Worm (Caenorhabditis elegans) whole organism, midembryonic: ENCODE results near the gene C07G3.10.

ENCODE experiments used
- T22C8.4 ChIP-seq: fragments of 200-800 bp; sonication (Bioruptor generic); IDR thresholded peaks from 2 replicates; pipeline ENCODE4 v1.3.6; 2022; ENCODE audit warnings: missing genetic modification characterization, missing compliant biosample characterization
- cog-1 ChIP-seq: sonication (generic microtip); optimal IDR thresholded peaks from 2 replicates; lab custom pipeline; 2016; ENCODE audit warnings: missing genetic modification characterization, missing compliant biosample characterization
- flt-1 ChIP-seq: fragments of 200-800 bp; sonication (Bioruptor generic); IDR thresholded peaks from 2 replicates; pipeline ENCODE4 v1.3.6; 2022; ENCODE audit warnings: missing genetic modification characterization, missing compliant biosample characterization
- klf-2 ChIP-seq: fragments of 200-800 bp; sonication (Bioruptor generic); conservative IDR thresholded peaks from 2 replicates; pipeline ENCODE4 v1.3.6; 2022; ENCODE audit warnings: missing genetic modification reagents, missing genetic modification characterization, missing compliant biosample characterization
- med-1 ChIP-seq: sonication (generic microtip); optimal IDR thresholded peaks from 2 replicates; lab custom pipeline; 2017; ENCODE audit warnings: missing genetic modification characterization, mild to moderate bottlenecking, missing compliant biosample characterization, antibody characterized with exemption, missing genetic modification reagents; ENCODE audit not compliant: insufficient read depth
- ref-1 ChIP-seq: fragments of 200-800 bp; sonication (Bioruptor generic); conservative IDR thresholded peaks from 2 replicates; pipeline ENCODE4 v1.3.6; 2022; ENCODE audit warnings: missing genetic modification reagents, missing genetic modification characterization, missing compliant biosample characterization
- tab-1 ChIP-seq: fragments of 200-800 bp; sonication (Bioruptor generic); IDR thresholded peaks from 2 replicates; pipeline ENCODE4 v1.3.6; 2022; ENCODE audit warnings: missing genetic modification characterization, missing compliant biosample characterization
- ztf-23 ChIP-seq: fragments of 200-800 bp; sonication (Bioruptor generic); IDR thresholded peaks from 2 replicates; pipeline ENCODE4 v1.3.6; 2022; ENCODE audit warnings: missing genetic modification reagents, missing genetic modification characterization, missing compliant biosample characterization
- ztf-29 ChIP-seq: fragments of 200-800 bp; sonication (Bioruptor generic); IDR thresholded peaks from 2 replicates; pipeline ENCODE4 v1.3.6; 2022; ENCODE audit warnings: missing genetic modification reagents, missing genetic modification characterization, missing compliant biosample characterization

C07G3.10 gene

ce11 chrV:3470782-3471181, 31.3 kb upstream of the C07G3.10 start, which contains the start of gene srbc-29:
Gene srbc-29, minus strand, starts transcription at chrV:3470882.
- TF ChIP-seq klf-2 (GFP tag; lab: Robert Waterston, UW) = no peak
- TF ChIP-seq ref-1 (GFP tag; lab: Robert Waterston, UW) = no peak
- no peak for TF ChIP-seq cog-1 (tag; lab: Kevin White, UChicago)
- TF ChIP-seq ztf-29 (GFP tag; lab: Robert Waterston, UW) = no peak
- no peak for TF ChIP-seq tab-1
- TF ChIP-seq med-1 (GFP tag; lab: Kevin White, UChicago) = no peak
- no peak for TF ChIP-seq ztf-23
- TF ChIP-seq T22C8.4 (GFP tag; lab: Robert Waterston, UW) = no peak
- no peak for TF ChIP-seq flt-1 (GFP tag; lab: Robert Waterston, UW)

- TF ChIP-seq ztf-23 = no peak
- no peak for TF ChIP-seq tab-1
- no peak for TF ChIP-seq ztf-29 (GFP tag; lab: Robert Waterston, UW)
- TF ChIP-seq T22C8.4 (GFP tag; lab: Robert Waterston, UW) = no peak
- TF ChIP-seq ref-1 (GFP tag; lab: Robert Waterston, UW) = no peak
- TF ChIP-seq flt-1 (GFP tag; lab: Robert Waterston, UW) = no peak
- no peak for TF ChIP-seq med-1 (GFP tag; lab: Kevin White, UChicago)
Observed at ce11 chrV:3475021-3475420, 27.1 kb upstream of the C07G3.10 start, which contains the start of gene oac-2. Gene oac-2, minus strand, starts transcription at chrV:3475121.

- TF ChIP-seq flt-1 (GFP tag; lab: Robert Waterston, UW) (no peak), T22C8.4 (GFP tag; lab: Robert Waterston, UW) (no peak), ref-1 (GFP tag; lab: Robert Waterston, UW) (no peak), ztf-29 (GFP tag; lab: Robert Waterston, UW) (no peak)
Observed at ce11 chrV:3476228-3476627, 25.9 kb upstream of the C07G3.10 start.

ce11 chrV:3477496-3477895, 24.6 kb upstream of the C07G3.10 start, which contains the start of gene srbc-31:
Gene srbc-31, minus strand, starts transcription at chrV:3477596.
- TF ChIP-seq tab-1 (no peak), klf-2 (GFP tag; lab: Robert Waterston, UW) (no peak), flt-1 (GFP tag; lab: Robert Waterston, UW) (no peak), med-1 (GFP tag; lab: Kevin White, UChicago) (no peak), ref-1 (GFP tag; lab: Robert Waterston, UW) (no peak), ztf-23 (no peak), T22C8.4 (GFP tag; lab: Robert Waterston, UW) (no peak), cog-1 (tag; lab: Kevin White, UChicago) (no peak), ztf-29 (GFP tag; lab: Robert Waterston, UW) (no peak)

- no peak for TF ChIP-seq ref-1 (GFP tag; lab: Robert Waterston, UW)
- TF ChIP-seq ztf-29 (GFP tag; lab: Robert Waterston, UW) = no peak
- no peak for TF ChIP-seq T22C8.4 (GFP tag; lab: Robert Waterston, UW)
- TF ChIP-seq tab-1 = no peak
- TF ChIP-seq med-1 (GFP tag; lab: Kevin White, UChicago) = no peak
Observed at ce11 chrV:3480346-3480745, 21.8 kb upstream of the C07G3.10 start, which contains the start of gene srbc-30. Gene srbc-30, minus strand, starts transcription at chrV:3480446.

ce11 chrV:3482550-3483002, 19.5 kb upstream of the C07G3.10 start, which contains the start of gene lys-7:
Gene lys-7, minus strand, starts transcription at chrV:3482600.
- TF ChIP-seq ztf-23 = no peak
- TF ChIP-seq ref-1 (GFP tag; lab: Robert Waterston, UW) = no peak
- TF ChIP-seq flt-1 (GFP tag; lab: Robert Waterston, UW) = no peak
- no peak for TF ChIP-seq tab-1
- no peak for TF ChIP-seq cog-1 (tag; lab: Kevin White, UChicago)
- TF ChIP-seq klf-2 (GFP tag; lab: Robert Waterston, UW) = no peak
- TF ChIP-seq ztf-29 (GFP tag; lab: Robert Waterston, UW) = no peak
- no peak for TF ChIP-seq T22C8.4 (GFP tag; lab: Robert Waterston, UW)
- TF ChIP-seq med-1 (GFP tag; lab: Kevin White, UChicago) = no peak

ce11 chrV:3484702-3485101, 17.4 kb upstream of the C07G3.10 start, which contains the start of gene srbc-33:
Gene srbc-33, minus strand, starts transcription at chrV:3484802.
- TF ChIP-seq flt-1 (GFP tag; lab: Robert Waterston, UW) (no peak), klf-2 (GFP tag; lab: Robert Waterston, UW) (no peak), med-1 (GFP tag; lab: Kevin White, UChicago) (no peak), T22C8.4 (GFP tag; lab: Robert Waterston, UW) (no peak), ztf-29 (GFP tag; lab: Robert Waterston, UW) (no peak), ref-1 (GFP tag; lab: Robert Waterston, UW) (no peak), cog-1 (tag; lab: Kevin White, UChicago) (no peak), ztf-23 (no peak), tab-1 (no peak)

ce11 chrV:3486857-3487256, 15.2 kb upstream of the C07G3.10 start, which contains the start of gene srbc-32:
Gene srbc-32, minus strand, starts transcription at chrV:3486957.
- TF ChIP-seq tab-1 = no peak
- no peak for TF ChIP-seq ref-1 (GFP tag; lab: Robert Waterston, UW)
- TF ChIP-seq ztf-23 = no peak
- no peak for TF ChIP-seq cog-1 (tag; lab: Kevin White, UChicago)
- TF ChIP-seq T22C8.4 (GFP tag; lab: Robert Waterston, UW) = no peak
- no peak for TF ChIP-seq flt-1 (GFP tag; lab: Robert Waterston, UW)

- no peak for TF ChIP-seq flt-1 (GFP tag; lab: Robert Waterston, UW)
- no peak for TF ChIP-seq ref-1 (GFP tag; lab: Robert Waterston, UW)
- no peak for TF ChIP-seq tab-1
- no peak for TF ChIP-seq cog-1 (tag; lab: Kevin White, UChicago)
- no peak for TF ChIP-seq klf-2 (GFP tag; lab: Robert Waterston, UW)
- no peak for TF ChIP-seq ztf-29 (GFP tag; lab: Robert Waterston, UW)
- no peak for TF ChIP-seq T22C8.4 (GFP tag; lab: Robert Waterston, UW)
- TF ChIP-seq med-1 (GFP tag; lab: Kevin White, UChicago) = no peak
- TF ChIP-seq ztf-23 = no peak
Observed at ce11 chrV:3490435-3490834, 11.7 kb upstream of the C07G3.10 start, which contains the start of gene srbc-36. Gene srbc-36, minus strand, starts transcription at chrV:3490535.
